Worm (Caenorhabditis elegans) whole organism, L4 larva: ENCODE data around the gene C47A4.5.

ENCODE experiments used
- D1046.2 ChIP-seq: fragments of 200-800 bp; sonication (Bioruptor generic); IDR thresholded peaks from 2 replicates; pipeline ENCODE4 v1.3.6; 2022; ENCODE audit warnings: missing genetic modification characterization, missing compliant biosample characterization
- F26F4.8 ChIP-seq: fragments of 200-800 bp; sonication (Bioruptor generic); conservative IDR thresholded peaks from 2 replicates; pipeline ENCODE4 v1.3.6; 2022; ENCODE audit warnings: missing genetic modification characterization, missing compliant biosample characterization
- F37D6.2 ChIP-seq: sonication (generic microtip); optimal IDR thresholded peaks from 2 replicates; lab custom pipeline; 2016; ENCODE audit warnings: mild to moderate bottlenecking, missing genetic modification characterization, missing compliant biosample characterization
- Y105C5A.15 ChIP-seq: fragments of 200-800 bp; sonication (Bioruptor generic); IDR thresholded peaks from 2 replicates; pipeline ENCODE4 v1.3.6; 2022; ENCODE audit warnings: missing genetic modification characterization, missing compliant biosample characterization
- Y48G9A.11 ChIP-seq: fragments of 200-800 bp; sonication (Bioruptor generic); IDR thresholded peaks from 2 replicates; pipeline ENCODE4 v1.3.6; 2022; ENCODE audit warnings: missing genetic modification reagents, missing genetic modification characterization, missing compliant biosample characterization
- Y5F2A.4 ChIP-seq: fragments of 200-800 bp; sonication (Bioruptor generic); optimal IDR thresholded peaks from 2 replicates; lab custom pipeline; 2018; ENCODE audit warnings: mild to moderate bottlenecking, missing genetic modification characterization, missing compliant biosample characterization
- Y75B8A.6 ChIP-seq: fragments of 200-800 bp; sonication (Bioruptor generic); IDR thresholded peaks from 2 replicates; pipeline ENCODE4 v1.3.6; 2022; ENCODE audit warnings: missing genetic modification reagents, missing genetic modification characterization, missing compliant biosample characterization
- aly-2 ChIP-seq: sonication (generic microtip); optimal IDR thresholded peaks from 2 replicates; lab custom pipeline; 2018; ENCODE audit warnings: missing biosample characterization, missing genetic modification characterization
- ama-1 ChIP-seq: fragments of 150-350 bp; optimal IDR thresholded peaks from 2 replicates; lab custom pipeline; 2014; ENCODE audit warnings: inconsistent platforms, mixed read lengths
- ceh-20 ChIP-seq: fragments of 200-800 bp; sonication (Bioruptor generic); IDR thresholded peaks from 2 replicates; pipeline ENCODE4 v1.3.6; 2022; ENCODE audit warnings: missing genetic modification reagents, missing genetic modification characterization, missing compliant biosample characterization
- ceh-28 ChIP-seq: fragments of 150-350 bp; optimal IDR thresholded peaks from 2 replicates; lab custom pipeline; 2014; ENCODE audit warnings: missing biosample characterization, missing genetic modification reagents, missing genetic modification characterization
- ceh-62 ChIP-seq: sonication (generic microtip); optimal IDR thresholded peaks from 2 replicates; lab custom pipeline; 2017; ENCODE audit warnings: missing biosample characterization, missing genetic modification characterization
- ceh-82 ChIP-seq: sonication (generic microtip); optimal IDR thresholded peaks from 2 replicates; lab custom pipeline; 2017; ENCODE audit warnings: missing biosample characterization, missing genetic modification characterization
- cey-2 ChIP-seq: sonication (generic microtip); optimal IDR thresholded peaks from 3 replicates; lab custom pipeline; 2017; ENCODE audit warnings: missing genetic modification characterization, mild to moderate bottlenecking, missing compliant biosample characterization, antibody characterized with exemption, borderline replicate concordance; ENCODE audit not compliant: insufficient read depth
- daf-16 ChIP-seq, 3 experiments: sonication (generic microtip); optimal IDR thresholded peaks; 2 replicates each; lab custom pipeline; 2016 to 2017; ENCODE audit warnings: missing genetic modification characterization in 3 of 3, missing genetic modification reagents in 3 of 3, mild to moderate bottlenecking in 2 of 3, missing compliant biosample characterization in 2 of 3, missing biosample characterization in 1 of 3, moderate library complexity in 1 of 3
- daf-19 ChIP-seq: fragments of 200-800 bp; sonication (Bioruptor generic); conservative IDR thresholded peaks from 2 replicates; pipeline ENCODE4 v1.3.6; 2022; ENCODE audit warnings: missing genetic modification characterization, missing compliant biosample characterization
- daf-8 ChIP-seq: fragments of 200-800 bp; sonication (Bioruptor generic); IDR thresholded peaks from 2 replicates; pipeline ENCODE4 v1.3.6; 2022; ENCODE audit warnings: missing genetic modification characterization, missing compliant biosample characterization
- dmd-6 ChIP-seq: fragments of 200-800 bp; sonication (Bioruptor generic); IDR thresholded peaks from 2 replicates; pipeline ENCODE4 v1.3.6; 2022; ENCODE audit warnings: missing genetic modification reagents, missing genetic modification characterization, missing compliant biosample characterization
- dmd-9 ChIP-seq: fragments of 200-800 bp; sonication (Bioruptor generic); IDR thresholded peaks from 2 replicates; pipeline ENCODE4 v1.3.6; 2022; ENCODE audit warnings: missing genetic modification reagents, missing genetic modification characterization, missing compliant biosample characterization
- dpl-1 ChIP-seq: fragments of 150-350 bp; optimal IDR thresholded peaks from 2 replicates; lab custom pipeline; 2014; ENCODE audit warnings: missing biosample characterization, missing genetic modification reagents, missing genetic modification characterization
- duxl-1 ChIP-seq: sonication (generic microtip); optimal IDR thresholded peaks from 2 replicates; lab custom pipeline; 2016; ENCODE audit warnings: mild to moderate bottlenecking, missing genetic modification characterization, moderate library complexity, missing compliant biosample characterization; ENCODE audit not compliant: poor library complexity
- dve-1 ChIP-seq: sonication (generic microtip); optimal IDR thresholded peaks from 2 replicates; lab custom pipeline; 2017; ENCODE audit warnings: antibody characterized with exemption, mild to moderate bottlenecking, missing genetic modification characterization, missing compliant biosample characterization; ENCODE audit not compliant: insufficient read depth
- egl-27 ChIP-seq: sonication (generic microtip); optimal IDR thresholded peaks from 3 replicates; lab custom pipeline; 2017; ENCODE audit warnings: missing biosample characterization, missing genetic modification reagents, missing genetic modification characterization
- fos-1 ChIP-seq: fragments of 150-350 bp; optimal IDR thresholded peaks from 2 replicates; lab custom pipeline; 2014; ENCODE audit warnings: missing biosample characterization, missing genetic modification characterization
- lin-1 ChIP-seq: fragments of 200-800 bp; sonication (Bioruptor generic); IDR thresholded peaks from 2 replicates; pipeline ENCODE4 v1.3.6; 2022; ENCODE audit warnings: missing genetic modification reagents, missing genetic modification characterization, missing compliant biosample characterization
- lin-15B ChIP-seq: fragments of 150-350 bp; sonication (generic microtip); optimal IDR thresholded peaks from 3 replicates; lab custom pipeline; 2014; ENCODE audit warnings: missing biosample characterization, missing genetic modification characterization
- lin-39 ChIP-seq: fragments of 150-350 bp; optimal IDR thresholded peaks from 2 replicates; lab custom pipeline; 2014; ENCODE audit warnings: missing biosample characterization, missing genetic modification reagents, missing genetic modification characterization
- madf-5 ChIP-seq, 2 experiments: fragments of 200-800 bp; sonication (Bioruptor generic); IDR thresholded peaks; 2 replicates each; pipeline ENCODE4 v1.3.6; 2022; ENCODE audit warnings: missing compliant biosample characterization in 2 of 2, missing genetic modification characterization in 2 of 2
- madf-9 ChIP-seq: fragments of 200-800 bp; sonication (Bioruptor generic); conservative IDR thresholded peaks from 2 replicates; pipeline ENCODE4 v1.3.6; 2022; ENCODE audit warnings: missing genetic modification reagents, missing genetic modification characterization, missing compliant biosample characterization
- mdl-1 ChIP-seq, 2 experiments: fragments of 150-350 bp in 1 of 2; sonication (generic microtip) in 1 of 2; optimal IDR thresholded peaks; 2 replicates each; lab custom pipeline; 2014 to 2017; ENCODE audit warnings: missing biosample characterization in 2 of 2, missing genetic modification characterization in 2 of 2
- mxl-2 ChIP-seq: fragments of 200-800 bp; sonication (Bioruptor generic); conservative IDR thresholded peaks from 2 replicates; pipeline ENCODE4 v1.3.6; 2022; ENCODE audit warnings: missing genetic modification reagents, missing genetic modification characterization, missing compliant biosample characterization
- nhr-102 ChIP-seq: sonication (generic microtip); optimal IDR thresholded peaks from 2 replicates; lab custom pipeline; 2016; ENCODE audit warnings: mild to moderate bottlenecking, missing genetic modification characterization, moderate library complexity, missing compliant biosample characterization
- nhr-42 ChIP-seq: fragments of 200-800 bp; sonication (Bioruptor generic); IDR thresholded peaks from 2 replicates; pipeline ENCODE4 v1.3.6; 2022; ENCODE audit warnings: missing genetic modification characterization, missing compliant biosample characterization
- nhr-76 ChIP-seq: fragments of 150-350 bp; optimal IDR thresholded peaks from 2 replicates; lab custom pipeline; 2014; ENCODE audit warnings: missing biosample characterization, missing genetic modification characterization
- pha-4 ChIP-seq, 2 experiments: fragments of 150-350 bp in 1 of 2; fragments of 200-800 bp in 1 of 2; sonication (Bioruptor generic) in 1 of 2; IDR thresholded peaks in 1 of 2; optimal IDR thresholded peaks in 1 of 2; 2 replicates each; pipeline versions ENCODE4 v1.3.6 to Lab custom; 2014 to 2022; ENCODE audit warnings: missing genetic modification characterization in 2 of 2, missing genetic modification reagents in 2 of 2, missing biosample characterization in 1 of 2, missing compliant biosample characterization in 1 of 2
- php-3 ChIP-seq: fragments of 200-800 bp; sonication (Bioruptor generic); IDR thresholded peaks from 2 replicates; pipeline ENCODE4 v1.3.6; 2022; ENCODE audit warnings: missing genetic modification reagents, missing genetic modification characterization, missing compliant biosample characterization
- saeg-2 ChIP-seq: fragments of 200-800 bp; sonication (Bioruptor generic); IDR thresholded peaks from 2 replicates; pipeline ENCODE4 v1.3.6; 2022; ENCODE audit warnings: missing genetic modification reagents, missing genetic modification characterization, missing compliant biosample characterization
- skn-1 ChIP-seq: fragments of 150-350 bp; optimal IDR thresholded peaks from 2 replicates; lab custom pipeline; 2014; ENCODE audit warnings: missing biosample characterization, missing genetic modification characterization
- snpc-1.2 ChIP-seq: fragments of 200-800 bp; sonication (Bioruptor generic); IDR thresholded peaks from 2 replicates; pipeline ENCODE4 v1.3.6; 2022; ENCODE audit warnings: missing genetic modification reagents, missing genetic modification characterization, missing compliant biosample characterization
- spr-3 ChIP-seq: fragments of 200-800 bp; sonication (Bioruptor generic); optimal IDR thresholded peaks from 2 replicates; lab custom pipeline; 2018; ENCODE audit warnings: mild to moderate bottlenecking, missing genetic modification characterization, missing compliant biosample characterization
- tag-97 ChIP-seq: fragments of 200-800 bp; sonication (Bioruptor generic); IDR thresholded peaks from 2 replicates; pipeline ENCODE4 v1.3.6; 2022; ENCODE audit warnings: missing genetic modification characterization, missing compliant biosample characterization
- tra-1 ChIP-seq: fragments of 200-800 bp; sonication (Bioruptor generic); IDR thresholded peaks from 2 replicates; pipeline ENCODE4 v1.3.6; 2022; ENCODE audit warnings: missing genetic modification reagents, missing genetic modification characterization, missing compliant biosample characterization
- unc-39 ChIP-seq: sonication (generic microtip); optimal IDR thresholded peaks from 2 replicates; lab custom pipeline; 2017; ENCODE audit warnings: missing biosample characterization, missing genetic modification characterization
- vab-7 ChIP-seq: fragments of 200-800 bp; sonication (Bioruptor generic); IDR thresholded peaks from 2 replicates; pipeline ENCODE4 v1.3.6; 2022; ENCODE audit warnings: missing genetic modification reagents, missing genetic modification characterization, missing compliant biosample characterization
- zag-1 ChIP-seq: fragments of 150-350 bp; optimal IDR thresholded peaks from 2 replicates; lab custom pipeline; 2014; ENCODE audit warnings: missing biosample characterization, missing genetic modification characterization
- zfp-2 ChIP-seq: sonication (generic microtip); optimal IDR thresholded peaks from 2 replicates; lab custom pipeline; 2016; ENCODE audit warnings: mild to moderate bottlenecking, missing genetic modification characterization, missing compliant biosample characterization
- zfp-3 ChIP-seq: fragments of 200-800 bp; sonication (Bioruptor generic); conservative IDR thresholded peaks from 2 replicates; pipeline ENCODE4 v1.3.6; 2022; ENCODE audit warnings: missing genetic modification reagents, missing genetic modification characterization, missing compliant biosample characterization
- ztf-11 ChIP-seq: fragments of 150-350 bp; optimal IDR thresholded peaks from 2 replicates; lab custom pipeline; 2014; ENCODE audit warnings: missing biosample characterization, missing genetic modification characterization
- ztf-7 ChIP-seq: fragments of 150-350 bp; optimal IDR thresholded peaks from 2 replicates; lab custom pipeline; 2014; ENCODE audit warnings: missing biosample characterization, missing genetic modification characterization

Gene C47A4.5

DNA sequence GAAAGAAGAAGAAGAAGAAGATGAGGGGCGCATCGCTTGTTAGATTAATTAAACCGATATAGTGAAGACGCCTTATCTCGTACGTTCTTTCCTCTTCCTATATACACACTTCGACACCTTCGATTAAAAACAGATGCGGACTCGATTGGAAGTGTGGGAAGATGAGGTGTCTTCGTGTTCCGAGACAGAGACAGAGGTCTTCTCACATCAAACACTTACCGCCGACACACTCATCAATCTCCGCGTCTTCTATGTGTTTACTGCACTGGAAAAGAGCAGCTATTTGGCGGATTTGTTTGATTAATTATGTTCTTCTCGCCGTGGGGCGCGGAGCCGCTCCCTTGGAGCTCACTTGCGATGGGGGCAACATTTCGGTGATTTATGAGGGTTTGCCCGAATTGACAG is 46.1 kb upstream of the C47A4.5 start (continued):
- TF ChIP-seq tag-97: no peak
- no peak for TF ChIP-seq Y5F2A.4 (GFP tag; lab: Kevin White, UChicago)
- peak; percentile 94 for TF ChIP-seq ceh-20 (GFP tag; lab: Robert Waterston, UW)
- no peak for TF ChIP-seq dpl-1 (GFP tag; lab: Kevin White, UChicago)
- no peak for TF ChIP-seq daf-8 (GFP tag; lab: Robert Waterston, UW)
- TF ChIP-seq lin-39 (tag; lab: Kevin White, UChicago): peak; percentile 72
- TF ChIP-seq nhr-76 (tag; lab: Kevin White, UChicago): no peak
- TF ChIP-seq zfp-2 (tag; lab: Kevin White, UChicago): no peak
- no peak for TF ChIP-seq zag-1 (tag; lab: Kevin White, UChicago)
- no peak for TF ChIP-seq zfp-3 (GFP tag; lab: Robert Waterston, UW)
- no peak for TF ChIP-seq egl-27 (tag; lab: Kevin White, UChicago)
- no peak for TF ChIP-seq skn-1 (tag; lab: Kevin White, UChicago)
- TF ChIP-seq ama-1: no peak
- no peak for TF ChIP-seq madf-9 (GFP tag; lab: Robert Waterston, UW)
- no peak for TF ChIP-seq Y105C5A.15 (GFP tag; lab: Robert Waterston, UW)
- no peak for TF ChIP-seq cey-2 (tag; lab: Kevin White, UChicago)
- TF ChIP-seq dve-1: no peak
- no peak for TF ChIP-seq nhr-102 (tag; lab: Kevin White, UChicago)
- TF ChIP-seq Y48G9A.11 (GFP tag; lab: Robert Waterston, UW): no peak
- no peak for TF ChIP-seq F26F4.8 (GFP tag; lab: Robert Waterston, UW)
- no peak for TF ChIP-seq madf-5 (GFP tag; IDR thresholded peaks at IDR 0.05; lab: Robert Waterston, UW)
- no peak for TF ChIP-seq unc-39 (tag; lab: Kevin White, UChicago)
- no peak for TF ChIP-seq ztf-7 (tag; lab: Kevin White, UChicago)
- no peak for TF ChIP-seq ceh-82 (tag; lab: Kevin White, UChicago)
- TF ChIP-seq lin-15B (tag; lab: Kevin White, UChicago): no peak
- TF ChIP-seq daf-16 (GFP tag; optimal IDR thresholded peaks at IDR 0.05; lab: Kevin White, UChicago): peak in 1 of 2 experiments; percentile 44
- no peak for TF ChIP-seq daf-16 (tag; optimal IDR thresholded peaks at IDR 0.05; lab: Kevin White, UChicago)
- no peak for TF ChIP-seq lin-1 (GFP tag; lab: Robert Waterston, UW)
- no peak for TF ChIP-seq aly-2 (tag; lab: Kevin White, UChicago)
- no peak for TF ChIP-seq Y75B8A.6 (GFP tag; lab: Robert Waterston, UW)
- no peak for TF ChIP-seq mxl-2
- no peak for TF ChIP-seq dmd-6 (GFP tag; lab: Robert Waterston, UW)
- no peak for TF ChIP-seq ceh-28 (tag; lab: Kevin White, UChicago)
- no peak for TF ChIP-seq php-3 (GFP tag; lab: Robert Waterston, UW)
- no peak for TF ChIP-seq D1046.2 (GFP tag; lab: Robert Waterston, UW)
- no peak for TF ChIP-seq fos-1 (tag; lab: Kevin White, UChicago)
- no peak for TF ChIP-seq ztf-11
- no peak for TF ChIP-seq duxl-1 (tag; lab: Kevin White, UChicago)
- peak; percentile 48; the same call in 1 of the 2 replicates for TF ChIP-seq tra-1 (GFP tag; lab: Robert Waterston, UW)
- TF ChIP-seq daf-19 (GFP tag; lab: Robert Waterston, UW): no peak
- no peak for TF ChIP-seq spr-3
- TF ChIP-seq ceh-62: no peak
- no peak for TF ChIP-seq nhr-42 (GFP tag; lab: Robert Waterston, UW)
- no peak for TF ChIP-seq saeg-2
- no peak for TF ChIP-seq F37D6.2 (tag; lab: Kevin White, UChicago)
- TF ChIP-seq snpc-1.2: no peak
- no peak for TF ChIP-seq mdl-1 (tag; optimal IDR thresholded peaks at IDR 0.05; lab: Kevin White, UChicago)
- TF ChIP-seq vab-7 (GFP tag; lab: Robert Waterston, UW): 0 out of 2 replicates have a peak, but pooled peaks have one; percentile 13
- TF ChIP-seq dmd-9: no peak
- no peak for TF ChIP-seq pha-4 (GFP tag; IDR thresholded peaks at IDR 0.05; lab: Robert Waterston, UW)
- no peak for TF ChIP-seq pha-4 (tag; optimal IDR thresholded peaks at IDR 0.05; lab: Kevin White, UChicago)
